Worm (Caenorhabditis elegans) whole organism, L1 larva: ENCODE results near the gene sde-2.

ENCODE experiments used
- C04F5.9 ChIP-seq: sonication (generic microtip); optimal IDR thresholded peaks from 2 replicates; lab custom pipeline; 2016; ENCODE audit warnings: missing genetic modification characterization, missing compliant biosample characterization
- Y116A8C.19 ChIP-seq: sonication (generic microtip); optimal IDR thresholded peaks from 2 replicates; lab custom pipeline; 2016; ENCODE audit warnings: missing compliant biosample characterization, missing genetic modification characterization, borderline replicate concordance
- aha-1 ChIP-seq: fragments of 150-350 bp; optimal IDR thresholded peaks from 2 replicates; lab custom pipeline; 2014; ENCODE audit warnings: missing biosample characterization, missing genetic modification characterization
- alr-1 ChIP-seq: fragments of 200-800 bp; sonication (Bioruptor generic); optimal IDR thresholded peaks from 2 replicates; lab custom pipeline; 2018; ENCODE audit warnings: borderline replicate concordance, mild to moderate bottlenecking, missing genetic modification characterization, missing compliant biosample characterization
- aly-2 ChIP-seq: fragments of 150-350 bp; optimal IDR thresholded peaks from 2 replicates; lab custom pipeline; 2014; ENCODE audit warnings: missing biosample characterization, missing genetic modification characterization
- ama-1 ChIP-seq: fragments of 150-350 bp; optimal IDR thresholded peaks from 2 replicates; lab custom pipeline; 2014
- ceh-63 ChIP-seq: fragments of 200-800 bp; sonication (Bioruptor generic); optimal IDR thresholded peaks from 2 replicates; lab custom pipeline; 2018; ENCODE audit warnings: mild to moderate bottlenecking, missing genetic modification characterization, missing compliant biosample characterization
- ceh-8 ChIP-seq: fragments of 200-800 bp; sonication (Bioruptor generic); optimal IDR thresholded peaks from 2 replicates; lab custom pipeline; 2018; ENCODE audit warnings: mild to moderate bottlenecking, missing genetic modification characterization, moderate library complexity, missing compliant biosample characterization
- ceh-82 ChIP-seq, 3 experiments: fragments of 150-350 bp in 1 of 3; sonication (generic microtip) in 2 of 3; optimal IDR thresholded peaks; 2 replicates each; lab custom pipeline; 2014 to 2017; ENCODE audit warnings: missing biosample characterization in 3 of 3, missing genetic modification characterization in 3 of 3
- ceh-90 ChIP-seq: sonication (generic microtip); optimal IDR thresholded peaks from 2 replicates; lab custom pipeline; 2016; ENCODE audit warnings: missing genetic modification characterization, missing compliant biosample characterization
- dpl-1 ChIP-seq, 3 experiments: fragments of 150-350 bp in 2 of 3; sonication (generic microtip) in 1 of 3; optimal IDR thresholded peaks; 2 replicates each; lab custom pipeline; 2014 to 2017; ENCODE audit warnings: missing biosample characterization in 3 of 3, missing genetic modification characterization in 3 of 3, missing genetic modification reagents in 3 of 3
- dsc-1 ChIP-seq: sonication (generic microtip); optimal IDR thresholded peaks from 2 replicates; lab custom pipeline; 2016; ENCODE audit warnings: mild to moderate bottlenecking, missing genetic modification characterization, missing compliant biosample characterization
- efl-1 ChIP-seq, 4 experiments: fragments of 150-350 bp; optimal IDR thresholded peaks in 3 of 4; peaks in 1 of 4; 1 replicate in 1 of 4; 2 replicates in 3 of 4; lab custom pipeline; 2014; ENCODE audit warnings: missing biosample characterization in 2 of 4, missing genetic modification characterization in 2 of 4, missing genetic modification reagents in 2 of 4
- efl-3 ChIP-seq: fragments of 200-800 bp; sonication (Bioruptor generic); optimal IDR thresholded peaks from 2 replicates; lab custom pipeline; 2018; ENCODE audit warnings: mild to moderate bottlenecking, missing genetic modification characterization, missing compliant biosample characterization
- elt-2 ChIP-seq: sonication (generic microtip); optimal IDR thresholded peaks from 2 replicates; lab custom pipeline; 2016; ENCODE audit warnings: missing genetic modification characterization, mild to moderate bottlenecking, inconsistent platforms, missing compliant biosample characterization, missing genetic modification reagents
- elt-3 ChIP-seq, 6 experiments: fragments of 150-350 bp in 1 of 6; sonication (generic microtip); optimal IDR thresholded peaks; 2 replicates each; lab custom pipeline; 2017 to 2018; ENCODE audit warnings: missing biosample characterization in 6 of 6, missing genetic modification characterization in 6 of 6, inconsistent platforms in 1 of 6
- fos-1 ChIP-seq: fragments of 150-350 bp; optimal IDR thresholded peaks from 2 replicates; lab custom pipeline; 2014; ENCODE audit warnings: missing biosample characterization, missing genetic modification characterization
- hlh-4 ChIP-seq: sonication (generic microtip); optimal IDR thresholded peaks from 2 replicates; lab custom pipeline; 2016; ENCODE audit warnings: mild to moderate bottlenecking, missing genetic modification characterization, missing compliant biosample characterization
- irx-1 ChIP-seq: sonication (generic microtip); optimal IDR thresholded peaks from 2 replicates; lab custom pipeline; 2016; ENCODE audit warnings: missing genetic modification characterization, missing compliant biosample characterization
- isw-1 ChIP-seq: fragments of 200-800 bp; sonication (Bioruptor generic); IDR thresholded peaks from 2 replicates; pipeline ENCODE4 v1.3.6; 2022; ENCODE audit warnings: missing genetic modification characterization, missing compliant biosample characterization
- jun-1 ChIP-seq: fragments of 150-350 bp; optimal IDR thresholded peaks from 2 replicates; lab custom pipeline; 2014; ENCODE audit warnings: missing biosample characterization, missing genetic modification reagents, missing genetic modification characterization
- lin-14 ChIP-seq: fragments of 200-800 bp; sonication (Bioruptor generic); optimal IDR thresholded peaks from 2 replicates; lab custom pipeline; 2018; ENCODE audit warnings: mild to moderate bottlenecking, missing genetic modification characterization, moderate library complexity, missing compliant biosample characterization
- lin-35 ChIP-seq, 2 experiments: fragments of 150-350 bp; optimal IDR thresholded peaks; 2 replicates each; lab custom pipeline; 2014; ENCODE audit warnings: missing biosample characterization in 2 of 2, missing genetic modification characterization in 2 of 2, missing genetic modification reagents in 2 of 2
- lin-39 ChIP-seq: fragments of 150-350 bp; optimal IDR thresholded peaks from 2 replicates; lab custom pipeline; 2014; ENCODE audit warnings: missing biosample characterization, missing genetic modification reagents, missing genetic modification characterization
- lsy-2 ChIP-seq, 2 experiments: fragments of 150-350 bp; optimal IDR thresholded peaks; 2 replicates each; lab custom pipeline; 2014; ENCODE audit warnings: missing biosample characterization in 2 of 2, missing genetic modification characterization in 2 of 2
- mab-9 ChIP-seq: fragments of 200-800 bp; sonication (Bioruptor generic); IDR thresholded peaks from 2 replicates; pipeline ENCODE4 v1.3.6; 2022; ENCODE audit warnings: missing genetic modification reagents, missing genetic modification characterization, missing compliant biosample characterization
- mef-2 ChIP-seq: fragments of 150-350 bp; optimal IDR thresholded peaks from 2 replicates; lab custom pipeline; 2014; ENCODE audit warnings: missing biosample characterization, missing genetic modification characterization
- mep-1 ChIP-seq: fragments of 150-350 bp; optimal IDR thresholded peaks from 2 replicates; lab custom pipeline; 2014; ENCODE audit warnings: missing biosample characterization, missing genetic modification characterization
- nhr-11 ChIP-seq: fragments of 150-350 bp; optimal IDR thresholded peaks from 2 replicates; lab custom pipeline; 2014; ENCODE audit warnings: missing biosample characterization, missing genetic modification characterization
- nhr-20 ChIP-seq: sonication (generic microtip); optimal IDR thresholded peaks from 2 replicates; lab custom pipeline; 2016; ENCODE audit warnings: mild to moderate bottlenecking, missing genetic modification characterization, missing compliant biosample characterization
- nhr-28 ChIP-seq: fragments of 150-350 bp; optimal IDR thresholded peaks from 2 replicates; lab custom pipeline; 2014; ENCODE audit warnings: missing biosample characterization, missing genetic modification characterization
- nhr-47 ChIP-seq: sonication (generic microtip); optimal IDR thresholded peaks from 2 replicates; lab custom pipeline; 2016; ENCODE audit warnings: mild to moderate bottlenecking, missing genetic modification characterization, moderate library complexity, missing compliant biosample characterization
- nhr-76 ChIP-seq: sonication (generic microtip); optimal IDR thresholded peaks from 2 replicates; lab custom pipeline; 2017; ENCODE audit warnings: missing biosample characterization, missing genetic modification characterization
- nhr-84 ChIP-seq: sonication (generic microtip); optimal IDR thresholded peaks from 2 replicates; lab custom pipeline; 2017; ENCODE audit warnings: missing biosample characterization, missing genetic modification characterization
- nhr-85 ChIP-seq: sonication (generic microtip); peaks from one replicate; lab custom pipeline; 2016; ENCODE audit warnings: missing genetic modification characterization, inconsistent platforms, missing compliant biosample characterization
- pag-3 ChIP-seq: sonication (generic microtip); optimal IDR thresholded peaks from 2 replicates; lab custom pipeline; 2017; ENCODE audit warnings: missing genetic modification characterization, mild to moderate bottlenecking, missing compliant biosample characterization, antibody characterized with exemption, borderline replicate concordance; ENCODE audit not compliant: insufficient read depth
- pax-3 ChIP-seq: fragments of 200-800 bp; sonication (Bioruptor generic); optimal IDR thresholded peaks from 2 replicates; lab custom pipeline; 2018; ENCODE audit warnings: mild to moderate bottlenecking, missing genetic modification characterization, moderate library complexity, missing compliant biosample characterization
- pqm-1 ChIP-seq: sonication (generic microtip); optimal IDR thresholded peaks from 3 replicates; lab custom pipeline; 2017; ENCODE audit warnings: missing biosample characterization, missing genetic modification characterization
- skn-1 ChIP-seq: fragments of 150-350 bp; optimal IDR thresholded peaks from 2 replicates; lab custom pipeline; 2014; ENCODE audit warnings: missing biosample characterization, missing genetic modification characterization
- snpc-4 ChIP-seq: fragments of 150-350 bp; optimal IDR thresholded peaks from 2 replicates; lab custom pipeline; 2014; ENCODE audit warnings: missing biosample characterization, missing genetic modification characterization
- snu-23 ChIP-seq: sonication (generic microtip); optimal IDR thresholded peaks from 2 replicates; lab custom pipeline; 2016; ENCODE audit warnings: missing genetic modification characterization, missing compliant biosample characterization
- sox-4 ChIP-seq: sonication (generic microtip); optimal IDR thresholded peaks from 2 replicates; lab custom pipeline; 2016; ENCODE audit warnings: missing genetic modification characterization, missing compliant biosample characterization
- sptf-1 ChIP-seq: fragments of 150-350 bp; optimal IDR thresholded peaks from 2 replicates; lab custom pipeline; 2014; ENCODE audit warnings: missing biosample characterization, missing genetic modification characterization
- sup-37 ChIP-seq: fragments of 200-800 bp; sonication (Bioruptor generic); optimal IDR thresholded peaks from 2 replicates; lab custom pipeline; 2018; ENCODE audit warnings: mild to moderate bottlenecking, missing genetic modification characterization, missing compliant biosample characterization
- swsn-7 ChIP-seq: sonication (generic microtip); optimal IDR thresholded peaks from 2 replicates; lab custom pipeline; 2016; ENCODE audit warnings: missing genetic modification characterization, missing compliant biosample characterization
- tlp-1 ChIP-seq: fragments of 150-350 bp; optimal IDR thresholded peaks from 2 replicates; lab custom pipeline; 2014; ENCODE audit warnings: missing biosample characterization, missing genetic modification characterization
- unc-130 ChIP-seq: fragments of 150-350 bp; optimal IDR thresholded peaks from 2 replicates; lab custom pipeline; 2017; ENCODE audit warnings: missing biosample characterization, missing genetic modification characterization, inconsistent platforms
- unc-30 ChIP-seq: sonication (generic microtip); optimal IDR thresholded peaks from 2 replicates; lab custom pipeline; 2017; ENCODE audit warnings: missing biosample characterization, missing genetic modification characterization
- unc-62 ChIP-seq: fragments of 150-350 bp; optimal IDR thresholded peaks from 2 replicates; lab custom pipeline; 2014; ENCODE audit warnings: missing biosample characterization, missing genetic modification reagents, missing genetic modification characterization
- vab-15 ChIP-seq: sonication (generic microtip); optimal IDR thresholded peaks from 2 replicates; lab custom pipeline; 2017; ENCODE audit warnings: missing genotype, mild to moderate bottlenecking, missing genetic modification characterization, missing compliant biosample characterization
- xbp-1 ChIP-seq: sonication (generic microtip); optimal IDR thresholded peaks from 2 replicates; lab custom pipeline; 2016; ENCODE audit warnings: missing genetic modification characterization, missing compliant biosample characterization
- zag-1 ChIP-seq: fragments of 150-350 bp; optimal IDR thresholded peaks from 2 replicates; lab custom pipeline; 2014; ENCODE audit warnings: missing biosample characterization, missing genetic modification characterization
- ztf-11 ChIP-seq, 2 experiments: sonication (generic microtip); optimal IDR thresholded peaks; 2 replicates each; lab custom pipeline; 2016 to 2017; ENCODE audit warnings: missing genetic modification characterization in 2 of 2, missing biosample characterization in 1 of 2, missing compliant biosample characterization in 1 of 2

sde-2 gene

DNA sequence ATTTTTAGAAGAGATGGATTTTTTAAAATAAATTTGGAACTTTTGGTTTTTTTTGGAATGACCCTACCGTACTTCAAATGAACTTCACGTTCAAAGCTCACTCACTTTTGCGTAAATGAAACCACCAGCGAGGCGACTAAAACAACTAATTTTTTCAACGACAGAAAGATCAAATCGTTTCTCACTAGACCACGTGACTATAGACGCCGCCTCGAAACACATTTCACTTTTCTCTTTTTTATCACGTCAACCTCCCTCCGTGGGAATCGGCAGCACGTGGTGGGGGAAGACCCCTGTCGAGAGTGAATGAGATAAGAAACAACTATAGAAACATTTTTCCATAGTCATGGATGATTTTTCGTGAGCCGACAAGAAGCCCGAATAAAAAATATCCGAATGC is 29.9 kb downstream of the sde-2 start (continued):
- TF ChIP-seq swsn-7 (peak; percentile 72), unc-62 (GFP tag; lab: Kevin White, UChicago) (no peak), lsy-2 (tag; optimal IDR thresholded peaks at IDR 0.05; lab: Kevin White, UChicago) (peak; percentile 64 to 74), sptf-1 (tag; lab: Kevin White, UChicago) (no peak), tlp-1 (tag; lab: Kevin White, UChicago) (no peak), lin-35 (GFP tag; optimal IDR thresholded peaks at IDR 0.05; lab: Kevin White, UChicago) (peak; percentile 57 to 83), pax-3 (tag; lab: Kevin White, UChicago) (peak; percentile 14), nhr-76 (no peak), vab-15 (tag; lab: Kevin White, UChicago) (no peak), ceh-82 (tag; optimal IDR thresholded peaks at IDR 0.05; lab: Kevin White, UChicago) (peak in 1 of 3 experiments; percentile 8), dsc-1 (tag; lab: Kevin White, UChicago) (peak; percentile 65), ceh-8 (no peak), nhr-47 (tag; lab: Kevin White, UChicago) (peak; percentile 76), nhr-20 (peak; percentile 97), Y116A8C.19 (tag; lab: Kevin White, UChicago) (no peak), fos-1 (tag; lab: Kevin White, UChicago) (peak; percentile 10), aly-2 (tag; lab: Kevin White, UChicago) (no peak), pqm-1 (tag; lab: Kevin White, UChicago) (no peak), efl-1 (optimal IDR thresholded peaks at IDR 0.05; lab: Kevin White, UChicago) (peak; percentile 27 to 44), efl-1 (GFP tag; optimal IDR thresholded peaks at IDR 0.05 in 1 of 2; lab: Kevin White, UChicago) (peak; percentile 18 to 90), zag-1 (tag; lab: Kevin White, UChicago) (no peak), nhr-28 (tag; lab: Kevin White, UChicago) (no peak), sox-4 (no peak), dpl-1 (GFP tag; optimal IDR thresholded peaks at IDR 0.05; lab: Kevin White, UChicago) (peak; percentile 40 to 75 (median 43)), mab-9 (0 out of 2 replicates have a peak, but pooled peaks have one; percentile 32), elt-2 (tag; lab: Kevin White, UChicago) (peak; percentile 91), hlh-4 (tag; lab: Kevin White, UChicago) (no peak), skn-1 (no peak), ama-1 (lab: Kevin White, UChicago) (peak; percentile 60), snpc-4 (tag; lab: Kevin White, UChicago) (peak; percentile 56), alr-1 (tag; lab: Kevin White, UChicago) (no peak), isw-1 (GFP tag; lab: Robert Waterston, UW) (no peak), xbp-1 (tag; lab: Kevin White, UChicago) (peak; percentile 63), unc-130 (peak; percentile 90), mef-2 (tag; lab: Kevin White, UChicago) (peak; percentile 11), aha-1 (tag; lab: Kevin White, UChicago) (peak; percentile 42), pag-3 (tag; lab: Kevin White, UChicago) (peak; percentile 62), ceh-90 (no peak), jun-1 (peak; percentile 6), nhr-11 (tag; lab: Kevin White, UChicago) (no peak), nhr-85 (tag; lab: Kevin White, UChicago) (peak; percentile 98), nhr-84 (tag; lab: Kevin White, UChicago) (no peak), efl-3 (GFP tag; lab: Kevin White, UChicago) (no peak), C04F5.9 (tag; lab: Kevin White, UChicago) (no peak), unc-30 (tag; lab: Kevin White, UChicago) (no peak), ceh-63 (GFP tag; lab: Kevin White, UChicago) (no peak), elt-3 (tag; optimal IDR thresholded peaks at IDR 0.05; lab: Kevin White, UChicago) (peak in 4 of 6 experiments; percentile 32 to 84 (median 74)), lin-39 (no peak), mep-1 (peak; percentile 82), snu-23 (GFP tag; lab: Kevin White, UChicago) (peak; percentile 91), lin-14 (GFP tag; lab: Kevin White, UChicago) (peak; percentile 98), ztf-11 (tag; optimal IDR thresholded peaks at IDR 0.05; lab: Kevin White, UChicago) (no peak), irx-1 (peak; percentile 40), sup-37 (no peak)
